Worm (Caenorhabditis elegans) whole organism, L2 larva: ENCODE results near the gene C47E12.3.

Source experiments
- C34F6.9 ChIP-seq: fragments of 150-350 bp; optimal IDR thresholded peaks from 2 replicates; lab custom pipeline; 2014; ENCODE audit warnings: missing biosample characterization, missing genetic modification characterization
- Y55F3AM.14 ChIP-seq: fragments of 200-800 bp; sonication (Bioruptor generic); optimal IDR thresholded peaks from 2 replicates; lab custom pipeline; 2018; ENCODE audit warnings: mild to moderate bottlenecking, missing genetic modification characterization, missing compliant biosample characterization
- ZK546.5 ChIP-seq: sonication (generic microtip); optimal IDR thresholded peaks from 2 replicates; lab custom pipeline; 2017; ENCODE audit warnings: missing biosample characterization, missing genetic modification characterization
- blmp-1 ChIP-seq: sonication (generic microtip); optimal IDR thresholded peaks from 2 replicates; lab custom pipeline; 2017; ENCODE audit warnings: missing genetic modification characterization, mild to moderate bottlenecking, missing compliant biosample characterization, antibody characterized with exemption, moderate library complexity; ENCODE audit not compliant: insufficient read depth
- ceh-82 ChIP-seq: fragments of 150-350 bp; optimal IDR thresholded peaks from 2 replicates; lab custom pipeline; 2014; ENCODE audit warnings: missing biosample characterization, missing genetic modification characterization
- dmd-4 ChIP-seq: sonication (generic microtip); optimal IDR thresholded peaks from 2 replicates; lab custom pipeline; 2017; ENCODE audit warnings: missing biosample characterization, missing genetic modification characterization
- lin-11 ChIP-seq: fragments of 150-350 bp; sonication (generic microtip); optimal IDR thresholded peaks from 2 replicates; lab custom pipeline; 2014; ENCODE audit warnings: missing biosample characterization, missing genetic modification characterization, inconsistent platforms, mixed read lengths
- lin-13 ChIP-seq: fragments of 150-350 bp; optimal IDR thresholded peaks from 2 replicates; lab custom pipeline; 2014; ENCODE audit warnings: missing biosample characterization, missing genetic modification reagents, missing genetic modification characterization
- nhr-6 ChIP-seq: fragments of 150-350 bp; optimal IDR thresholded peaks from 2 replicates; lab custom pipeline; 2014; ENCODE audit warnings: missing biosample characterization, missing genetic modification characterization
- snpc-4 ChIP-seq: fragments of 150-350 bp; optimal IDR thresholded peaks from 2 replicates; lab custom pipeline; 2014; ENCODE audit warnings: missing biosample characterization, missing genetic modification characterization
- unc-62 ChIP-seq: fragments of 150-350 bp; optimal IDR thresholded peaks from 2 replicates; lab custom pipeline; 2014; ENCODE audit warnings: missing biosample characterization, missing genetic modification reagents, missing genetic modification characterization
- zag-1 ChIP-seq: fragments of 150-350 bp; optimal IDR thresholded peaks from 2 replicates; lab custom pipeline; 2014; ENCODE audit warnings: missing biosample characterization, missing genetic modification characterization
- ztf-4 ChIP-seq: fragments of 150-350 bp; optimal IDR thresholded peaks from 2 replicates; lab custom pipeline; 2014; ENCODE audit warnings: missing biosample characterization, missing genetic modification characterization

DNA sequence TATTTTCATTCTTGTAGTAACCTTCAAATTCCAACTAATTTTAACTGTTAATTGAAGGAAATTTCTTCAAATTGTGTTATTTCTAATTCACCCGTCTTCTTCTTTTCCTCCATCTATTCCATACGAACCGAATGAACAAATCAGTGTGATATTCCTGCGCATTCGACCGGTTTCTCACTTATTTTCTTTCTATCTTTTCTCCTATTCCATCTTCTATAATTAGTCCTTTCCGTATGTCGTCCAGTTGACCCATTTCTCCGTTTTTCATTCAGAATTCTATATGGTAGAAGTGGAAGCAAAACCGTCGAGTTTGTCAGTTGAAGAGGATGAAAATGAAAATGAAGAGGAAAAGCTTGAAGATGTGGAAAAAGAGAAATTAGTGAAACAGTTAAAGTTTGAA lies 7.9 kb upstream of the C47E12.3 start, which contains the start of gene magu-4:
- TF ChIP-seq lin-11 (no peak), ZK546.5 (tag; lab: Kevin White, UChicago) (no peak), zag-1 (no peak), unc-62 (GFP tag; lab: Kevin White, UChicago) (no peak), C34F6.9 (tag; lab: Kevin White, UChicago) (no peak), lin-13 (GFP tag; lab: Kevin White, UChicago) (no peak), snpc-4 (tag; lab: Kevin White, UChicago) (no peak), nhr-6 (tag; lab: Kevin White, UChicago) (no peak), Y55F3AM.14 (no peak), blmp-1 (tag; lab: Kevin White, UChicago) (no peak), ztf-4 (tag; lab: Kevin White, UChicago) (no peak), dmd-4 (tag; lab: Kevin White, UChicago) (no peak), ceh-82 (tag; lab: Kevin White, UChicago) (no peak)
